Fruit fly (Drosophila melanogaster): ENCODE measurements around the gene odd.

The odd gene

DNA sequence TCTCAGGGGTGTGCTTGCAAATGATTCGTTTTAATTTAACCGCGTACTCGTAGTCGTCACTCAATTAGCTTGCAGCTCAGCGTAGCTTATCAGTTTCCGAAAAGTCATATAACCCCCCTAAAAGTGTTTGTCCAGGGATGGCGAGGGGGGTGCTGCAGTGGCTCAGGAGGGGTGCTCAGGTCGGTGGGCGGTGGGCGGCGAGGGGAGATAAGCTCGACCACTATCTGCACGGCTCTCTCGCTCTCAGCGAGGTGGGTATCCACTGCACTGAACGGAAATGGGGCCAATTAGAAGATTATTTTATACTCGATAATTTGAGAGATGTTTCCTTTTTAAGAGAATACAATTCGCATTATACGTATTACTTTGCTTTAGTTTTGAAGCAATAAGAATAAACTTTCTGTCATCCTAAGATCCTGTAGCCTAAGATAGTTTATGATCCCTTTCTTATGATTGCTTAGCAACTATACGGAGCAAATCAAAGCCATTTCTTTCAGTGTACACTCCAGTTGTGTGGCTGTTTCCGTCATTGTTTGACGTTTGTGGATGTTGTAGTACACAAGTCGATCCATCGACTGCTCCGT is 33.3 kb downstream of the odd start:
- no peak for TF ChIP-seq CG17801 (GFP tag; optimal IDR thresholded peaks at IDR 0.05; ENCODE audit: partially characterized antibody)

DNA sequence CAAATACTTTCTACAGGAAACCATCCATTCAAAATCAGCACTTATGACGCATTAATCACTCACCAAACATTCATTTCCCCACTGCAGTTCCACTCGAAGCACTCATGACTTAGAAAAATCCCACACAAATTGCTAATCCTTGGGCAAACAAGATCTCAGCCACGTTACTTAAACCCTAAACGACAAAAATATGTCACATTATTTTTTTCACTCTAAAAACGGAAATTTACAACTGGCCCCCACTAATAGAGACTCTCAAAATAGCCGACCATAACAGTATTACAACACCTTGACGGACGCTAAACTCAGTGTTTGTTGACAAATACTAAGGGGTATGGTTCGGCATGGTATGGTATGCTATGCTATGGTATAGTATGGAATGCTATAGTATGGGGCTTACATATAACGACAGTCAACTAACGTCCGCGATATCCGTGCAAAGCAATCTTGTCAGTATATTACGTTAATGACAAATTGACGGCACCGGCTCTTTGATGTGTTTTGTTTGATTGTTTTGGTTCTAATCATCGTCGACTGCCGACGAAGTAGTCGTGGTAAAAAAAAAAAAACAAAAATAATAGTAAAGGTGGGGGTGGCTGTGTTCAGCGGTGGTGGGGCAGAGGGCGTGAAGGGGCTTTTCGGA is 33.9 kb downstream of the odd start:
- TF ChIP-seq CG17801 (GFP tag; optimal IDR thresholded peaks at IDR 0.05; ENCODE audit: partially characterized antibody) = no peak

DNA sequence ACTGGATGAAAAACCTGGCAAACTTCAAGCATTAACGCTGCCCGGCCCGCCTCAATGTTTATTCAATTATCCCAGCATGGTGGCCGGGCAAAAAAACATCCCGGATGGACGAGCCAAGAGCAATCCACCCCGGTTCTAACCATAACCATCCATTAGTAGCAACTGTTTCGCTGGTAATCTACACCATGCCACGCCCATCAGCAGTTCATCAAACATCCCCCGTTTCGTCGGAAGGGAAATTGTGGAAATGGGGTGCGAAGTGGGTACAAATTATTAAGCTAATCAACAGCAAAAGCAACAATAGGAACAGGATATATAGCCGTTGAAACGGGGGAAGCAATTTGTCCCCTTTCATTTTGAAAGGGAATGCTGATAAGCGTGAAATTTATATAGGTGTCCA is 35.1 kb downstream of the odd start:
- no peak for TF ChIP-seq CG17801 (GFP tag; optimal IDR thresholded peaks at IDR 0.05; ENCODE audit: partially characterized antibody)

DNA sequence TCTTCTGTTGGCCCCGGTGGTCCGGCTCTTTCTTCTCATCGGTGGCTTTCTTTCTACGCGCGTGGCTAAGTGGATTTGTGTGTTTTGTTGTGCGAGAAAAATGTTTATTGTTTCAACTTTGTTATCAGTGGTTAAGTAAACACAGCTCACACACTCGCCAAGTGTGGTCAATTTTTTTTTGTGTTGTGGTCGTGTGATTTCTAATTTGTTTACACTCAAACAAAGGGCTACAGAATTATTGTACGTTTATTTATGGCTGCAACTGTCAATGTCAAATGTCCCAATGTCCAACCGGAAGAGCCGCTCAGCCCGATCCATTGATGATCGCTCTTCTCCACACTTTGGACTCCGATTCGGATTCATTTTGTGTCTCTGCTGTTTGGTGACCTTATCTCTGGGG is 36.0 kb downstream of the odd start:
- no peak for TF ChIP-seq CG17801 (GFP tag; optimal IDR thresholded peaks at IDR 0.05; ENCODE audit: partially characterized antibody)

DNA sequence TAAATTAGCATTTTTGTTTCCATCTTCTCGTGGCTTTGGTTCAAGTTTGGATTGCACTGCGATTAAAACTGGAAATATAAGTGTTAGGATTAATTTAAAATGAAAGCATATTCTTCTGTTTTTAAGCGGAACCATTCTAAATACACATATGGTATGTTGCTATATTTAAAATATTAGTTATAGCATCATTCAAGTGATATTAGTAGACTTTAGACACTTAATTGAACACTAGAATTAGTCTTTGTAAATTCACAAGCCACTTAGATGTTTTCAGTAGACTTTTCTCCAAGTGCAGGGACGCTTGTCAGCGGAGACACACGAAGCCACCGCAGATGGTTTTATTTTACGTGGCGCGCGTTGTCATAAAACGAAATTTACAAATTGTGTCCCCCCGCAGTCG is 36.7 kb downstream of the odd start:
- TF ChIP-seq CG17801 (GFP tag; optimal IDR thresholded peaks at IDR 0.05; ENCODE audit: partially characterized antibody) = no peak

DNA sequence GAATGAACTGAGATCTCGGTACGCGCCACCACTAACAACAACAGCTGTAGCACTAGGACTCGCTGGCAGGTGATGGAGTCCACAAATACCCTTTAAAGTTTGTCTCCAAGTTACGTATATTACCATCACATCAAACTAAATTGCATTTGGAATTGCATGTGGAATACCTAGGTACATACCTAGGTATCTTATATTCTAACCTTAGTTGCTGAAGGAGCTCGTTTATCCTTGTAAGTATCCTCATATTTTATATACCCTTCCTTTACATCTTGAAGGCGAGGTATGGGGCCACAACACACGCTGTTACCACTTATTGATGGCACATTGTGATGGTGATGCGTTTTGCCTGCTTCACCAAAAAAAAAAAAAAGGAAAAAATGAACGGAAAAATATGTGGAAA is 39.2 kb downstream of the odd start:
- no peak for TF ChIP-seq CG17801 (GFP tag; optimal IDR thresholded peaks at IDR 0.05; ENCODE audit: partially characterized antibody)

DNA sequence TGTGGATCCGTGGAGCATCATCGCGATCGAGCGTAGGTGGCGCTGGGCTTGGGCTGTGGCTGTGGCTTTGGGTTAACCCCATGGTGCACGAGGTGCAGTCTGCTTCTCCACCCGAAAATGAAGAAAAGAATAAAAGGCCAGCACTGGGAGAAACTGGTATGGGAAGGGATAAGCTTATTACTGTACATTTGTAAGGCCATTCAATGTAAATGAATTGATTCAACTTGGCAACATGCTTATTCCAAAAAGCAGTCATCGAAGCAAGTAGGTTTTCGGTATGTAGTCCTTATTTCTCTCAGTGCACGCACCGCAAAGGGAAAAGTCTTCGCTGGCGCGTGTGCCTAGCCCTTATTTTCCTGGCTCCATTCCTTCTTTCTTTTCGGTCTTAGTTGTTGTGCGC is 40.0 kb downstream of the odd start:
- TF ChIP-seq CG17801 (GFP tag; optimal IDR thresholded peaks at IDR 0.05; ENCODE audit: partially characterized antibody) = no peak

DNA sequence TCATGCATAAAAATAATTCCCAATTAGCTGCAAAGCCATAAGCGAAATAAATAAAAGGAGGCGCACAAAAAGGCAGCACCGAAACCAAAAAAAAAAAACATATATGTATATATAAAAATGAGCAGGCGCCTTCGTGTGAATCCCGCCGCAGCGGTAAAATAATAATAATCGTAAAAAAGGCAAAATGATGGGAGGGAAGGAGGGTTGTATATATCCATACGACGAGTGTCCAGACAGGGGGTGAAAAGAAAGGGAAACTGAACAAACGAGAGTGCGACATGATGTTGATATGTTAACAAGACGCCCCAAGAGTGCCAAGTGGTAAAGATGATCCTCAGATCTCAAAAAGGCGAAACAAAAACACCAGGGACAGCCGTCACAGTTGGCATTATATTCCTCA is 42.0 kb downstream of the odd start:
- no peak for TF ChIP-seq CG17801 (GFP tag; optimal IDR thresholded peaks at IDR 0.05; ENCODE audit: partially characterized antibody)

DNA sequence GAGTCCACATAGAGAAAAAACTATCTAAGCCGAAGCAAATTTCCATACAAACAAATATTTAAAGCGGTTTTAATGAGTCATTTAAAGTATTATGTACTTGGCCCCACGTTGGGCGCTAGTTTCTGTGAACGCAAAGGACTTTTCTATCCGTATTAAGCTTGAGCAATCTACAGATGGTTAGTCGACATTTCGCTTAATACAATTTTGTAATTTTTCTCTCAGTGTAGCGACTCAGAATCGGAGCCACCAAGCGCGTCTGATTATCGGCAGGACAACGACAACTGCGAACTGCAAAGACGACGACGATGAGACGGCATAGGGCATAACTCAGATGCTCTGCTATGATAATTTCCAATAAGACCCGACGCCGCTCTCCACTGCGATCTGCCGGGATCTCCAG is 44.1 kb downstream of the odd start:
- TF ChIP-seq CG17801 (GFP tag; optimal IDR thresholded peaks at IDR 0.05; ENCODE audit: partially characterized antibody) = no peak

DNA sequence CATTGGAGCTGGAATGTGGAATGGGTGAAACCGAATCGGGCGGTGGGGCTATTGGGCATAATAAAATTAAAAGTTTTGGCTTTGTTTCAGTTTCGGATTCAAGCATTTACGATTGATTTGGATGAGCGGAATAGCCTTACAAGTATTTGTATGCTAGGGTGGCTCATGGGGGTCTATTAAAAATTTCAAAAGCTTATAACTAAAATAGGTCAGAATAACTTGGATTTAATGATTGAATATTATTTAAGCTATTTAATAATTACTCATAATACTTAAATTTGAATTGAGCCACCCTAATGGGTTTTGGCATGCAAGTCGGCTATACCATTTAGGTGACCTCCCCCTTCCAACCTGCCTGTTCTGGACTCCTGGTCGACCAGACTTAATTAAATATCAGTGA is 46.9 kb downstream of the odd start:
- TF ChIP-seq CG17801 (GFP tag; optimal IDR thresholded peaks at IDR 0.05; ENCODE audit: partially characterized antibody) = no peak

DNA sequence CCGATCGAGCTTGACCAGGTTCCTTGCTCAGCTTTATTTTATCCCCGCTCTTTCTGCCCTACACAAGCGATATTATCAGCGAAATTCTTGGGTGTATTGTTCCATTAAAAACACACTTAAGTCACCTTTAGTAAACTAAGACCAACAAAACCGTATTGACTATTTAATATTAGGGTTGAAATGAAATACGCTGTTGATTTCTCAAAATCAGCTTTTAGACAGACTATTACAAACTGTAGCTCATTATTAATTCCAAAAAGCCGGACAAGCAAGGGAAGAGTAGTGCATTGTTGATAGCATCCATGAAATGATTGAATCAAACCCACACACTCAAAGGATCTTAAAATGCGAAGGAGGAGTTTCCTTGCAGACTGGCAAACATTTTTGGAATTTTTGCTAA is 48.3 kb downstream of the odd start:
- TF ChIP-seq CG17801 (GFP tag; optimal IDR thresholded peaks at IDR 0.05; ENCODE audit: partially characterized antibody) = no peak

DNA sequence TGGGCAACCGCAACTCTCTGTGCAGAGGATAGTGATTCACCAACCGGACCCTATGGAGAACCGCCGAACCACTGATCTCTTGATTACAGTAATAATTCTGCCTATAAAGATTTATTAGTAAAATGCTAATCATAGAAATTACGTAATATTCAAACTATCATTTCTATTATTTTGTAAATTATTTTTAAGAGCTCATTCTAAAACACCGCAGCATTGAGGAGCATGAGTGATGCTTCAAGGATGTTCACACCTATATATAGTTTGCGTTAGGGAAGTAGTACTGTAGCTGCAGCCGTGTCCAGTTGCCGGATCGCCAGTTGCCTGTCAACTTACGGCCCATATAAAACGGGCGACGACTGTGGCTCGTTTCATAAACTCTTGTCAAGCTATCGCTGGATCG is 49.1 kb downstream of the odd start:
- TF ChIP-seq CG17801 (GFP tag; optimal IDR thresholded peaks at IDR 0.05; ENCODE audit: partially characterized antibody) = no peak

DNA sequence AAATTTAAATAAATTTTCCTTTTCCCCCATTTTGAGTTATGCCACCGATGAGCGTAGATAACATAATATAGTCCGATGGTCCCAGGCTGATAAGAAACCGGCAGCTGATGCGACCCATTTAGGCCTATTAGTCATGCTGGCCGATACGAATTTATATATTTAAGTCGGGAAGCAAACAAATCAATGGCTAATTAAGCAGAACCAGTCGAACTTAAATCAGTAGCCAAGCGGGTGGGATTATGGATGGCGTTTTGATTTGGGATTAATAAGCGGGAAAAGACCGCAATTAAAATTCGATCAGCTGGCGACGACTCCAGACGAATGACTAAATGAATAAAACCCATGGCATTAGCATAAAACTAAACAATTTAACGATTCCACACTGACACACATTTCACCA is 49.6 kb downstream of the odd start:
- TF ChIP-seq CG17801 (GFP tag; optimal IDR thresholded peaks at IDR 0.05; ENCODE audit: partially characterized antibody) = no peak

DNA sequence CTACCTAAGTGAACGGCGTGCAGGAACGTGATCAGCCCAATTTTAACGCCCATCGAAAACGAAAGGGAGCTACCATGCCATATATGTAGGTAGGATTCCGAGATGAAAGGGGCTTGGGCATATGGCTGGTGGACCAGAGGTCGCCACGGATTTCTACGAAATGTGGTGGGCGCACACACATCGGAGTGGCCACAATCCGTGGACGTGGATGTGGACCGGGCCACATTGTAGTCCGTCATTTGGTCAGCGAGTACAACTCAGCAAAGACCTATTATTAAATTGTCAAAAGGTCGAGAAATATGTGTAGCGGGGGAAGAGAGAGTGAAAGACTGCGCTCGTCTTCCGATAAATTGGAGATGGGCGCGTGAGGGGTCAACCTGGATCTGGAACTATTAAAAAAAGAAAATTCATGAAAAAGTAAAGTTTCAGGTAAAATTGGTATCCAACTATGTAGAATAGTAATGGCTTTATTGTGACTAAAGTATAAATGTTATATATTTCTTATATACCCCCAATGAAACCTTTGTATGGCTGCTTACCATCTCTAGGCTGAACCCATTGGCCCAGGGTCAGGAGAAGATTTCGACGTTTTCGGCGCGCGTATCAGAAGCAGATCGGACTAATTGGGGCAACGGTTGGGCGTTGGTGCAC is 51.0 kb downstream of the odd start:
- TF ChIP-seq CG17801 (GFP tag; optimal IDR thresholded peaks at IDR 0.05; ENCODE audit: partially characterized antibody) = no peak

Measured in ovary, adult (tissue).